Worm (Caenorhabditis elegans) whole organism, L4/young adult: ENCODE results near the gene kel-3.

Source experiments
- W03F9.2 ChIP-seq: fragments of 150-350 bp; optimal IDR thresholded peaks from 2 replicates; lab custom pipeline; 2014; ENCODE audit warnings: missing biosample characterization, missing genetic modification characterization
- dao-5 ChIP-seq: sonication (generic microtip); optimal IDR thresholded peaks from 2 replicates; lab custom pipeline; 2016; ENCODE audit warnings: missing genotype, missing genetic modification characterization, moderate library complexity, missing compliant biosample characterization
- him-1 ChIP-seq: sonication (generic microtip); optimal IDR thresholded peaks from 2 replicates; lab custom pipeline; 2016; ENCODE audit warnings: missing genotype, missing genetic modification reagents, missing genetic modification characterization, missing compliant biosample characterization

- TF ChIP-seq him-1 (tag; lab: Kevin White, UChicago) (no peak), dao-5 (no peak), W03F9.2 (tag; lab: Kevin White, UChicago) (no peak)
These were observed 27.8 kb upstream of the kel-3 start, which contains the start of gene F45G2.9 for ce11 chrIII:13436843-13437242.
